Fruit fly (Drosophila melanogaster) Kc167 (cell line): ENCODE data around the gene CG10559.

Experiments
- insv ChIP-seq: fragments of >200 bp; optimal IDR thresholded peaks from 3 replicates; lab custom pipeline; 2018; ENCODE audit warnings: missing external identifiers

Gene CG10559

DNA sequence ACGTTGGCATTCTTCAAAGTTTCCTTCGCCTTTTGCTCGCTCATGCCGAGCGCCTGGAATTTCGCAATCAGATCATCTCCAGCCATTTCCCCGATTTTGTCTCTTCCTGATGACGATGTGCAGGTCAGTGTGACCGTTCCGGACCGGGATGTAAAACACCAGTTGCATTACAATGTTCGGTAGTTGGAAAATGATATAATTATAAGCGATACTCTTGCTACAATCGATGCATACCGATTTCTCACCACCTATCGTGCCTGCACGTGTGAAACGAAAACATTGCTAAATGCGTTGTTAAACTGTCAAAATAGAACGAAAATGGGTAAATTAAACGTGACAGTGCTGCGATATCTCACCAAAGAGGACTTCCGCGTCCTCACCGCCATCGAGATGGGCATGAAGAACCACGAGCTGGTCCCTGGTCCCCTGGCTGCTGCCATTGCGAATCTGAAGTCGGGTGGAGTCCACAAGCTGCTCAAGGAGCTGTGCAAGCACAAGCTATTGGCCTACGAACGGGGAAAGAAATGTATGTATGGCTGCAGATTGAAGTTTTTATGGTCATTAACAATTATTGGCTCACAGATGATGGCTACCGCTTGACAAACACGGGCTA is 50.2 kb downstream of the CG10559 start, which contains the start of the genes GlnRS and RIOK2:
GlnRS (minus strand) TSS at position 133 of the 613 bp plus-strand sequence.
RIOK2 (plus strand) TSS at position 256 of the 613 bp plus-strand sequence.
- TF ChIP-seq insv (lab: Kevin White, UChicago): no peak
